Worm (Caenorhabditis elegans) whole organism, young adult: ENCODE data around the gene srx-5.

Experiments used
- B0035.1 ChIP-seq: sonication (generic microtip); optimal IDR thresholded peaks from 2 replicates; lab custom pipeline; 2016; ENCODE audit warnings: missing genetic modification characterization, mild to moderate bottlenecking, missing compliant biosample characterization, missing genotype, missing genetic modification reagents
- B0261.1 ChIP-seq: sonication (generic microtip); optimal IDR thresholded peaks from 2 replicates; lab custom pipeline; 2016; ENCODE audit warnings: mild to moderate bottlenecking, missing genetic modification characterization, moderate library complexity, missing compliant biosample characterization
- B0336.3 ChIP-seq: fragments of 200-800 bp; sonication (Bioruptor generic); IDR thresholded peaks from 2 replicates; pipeline ENCODE4 v1.3.6; 2022; ENCODE audit warnings: missing genetic modification characterization, missing compliant biosample characterization
- C06A6.2 ChIP-seq: fragments of 200-800 bp; sonication (Bioruptor generic); conservative IDR thresholded peaks from 2 replicates; pipeline ENCODE4 v1.3.6; 2022; ENCODE audit warnings: missing genetic modification characterization, missing compliant biosample characterization
- F10E7.11 ChIP-seq: sonication (generic microtip); optimal IDR thresholded peaks from 2 replicates; lab custom pipeline; 2017; ENCODE audit warnings: mild to moderate bottlenecking, missing genetic modification characterization, moderate library complexity, missing compliant biosample characterization
- F57A8.1 ChIP-seq: fragments of 200-800 bp; sonication (Bioruptor generic); optimal IDR thresholded peaks from 2 replicates; lab custom pipeline; 2018; ENCODE audit warnings: mild to moderate bottlenecking, missing genetic modification characterization, moderate library complexity, missing compliant biosample characterization
- F57C9.4 ChIP-seq: sonication (generic microtip); optimal IDR thresholded peaks from 2 replicates; lab custom pipeline; 2017; ENCODE audit warnings: mild to moderate bottlenecking, missing genetic modification characterization, missing compliant biosample characterization
- K11D2.4 ChIP-seq: fragments of 200-800 bp; sonication (Bioruptor generic); IDR thresholded peaks from 2 replicates; pipeline ENCODE4 v1.3.6; 2022; ENCODE audit warnings: missing genetic modification reagents, missing genetic modification characterization, missing compliant biosample characterization
- Y53F4B.3 ChIP-seq: fragments of 200-800 bp; sonication (Bioruptor generic); IDR thresholded peaks from 2 replicates; pipeline ENCODE4 v1.3.6; 2022; ENCODE audit warnings: missing genetic modification reagents, missing genetic modification characterization, missing compliant biosample characterization
- Y53G8AR.9 ChIP-seq: fragments of 200-800 bp; sonication (Bioruptor generic); conservative IDR thresholded peaks from 2 replicates; pipeline ENCODE4 v1.3.6; 2022; ENCODE audit warnings: missing genetic modification reagents, missing genetic modification characterization, missing compliant biosample characterization
- Y95B8A.8 ChIP-seq: fragments of 200-800 bp; sonication (Bioruptor generic); IDR thresholded peaks from 2 replicates; pipeline ENCODE4 v1.3.6; 2022; ENCODE audit warnings: missing genetic modification reagents, missing genetic modification characterization, missing compliant biosample characterization
- ZK185.1 ChIP-seq: sonication (generic microtip); optimal IDR thresholded peaks from 2 replicates; lab custom pipeline; 2016; ENCODE audit warnings: mild to moderate bottlenecking, missing genetic modification characterization, missing compliant biosample characterization; ENCODE audit not compliant: poor library complexity, severe bottlenecking
- aptf-3 ChIP-seq: fragments of 200-800 bp; sonication (Bioruptor generic); IDR thresholded peaks from 2 replicates; pipeline ENCODE4 v1.3.6; 2022; ENCODE audit warnings: missing genetic modification characterization, missing compliant biosample characterization
- athp-1 ChIP-seq: sonication (generic microtip); optimal IDR thresholded peaks from 2 replicates; lab custom pipeline; 2017; ENCODE audit warnings: mild to moderate bottlenecking, missing genetic modification characterization, missing compliant biosample characterization
- attf-3 ChIP-seq: fragments of 200-800 bp; sonication (Bioruptor generic); conservative IDR thresholded peaks from 2 replicates; pipeline ENCODE4 v1.3.6; 2022; ENCODE audit warnings: missing genetic modification reagents, missing genetic modification characterization, missing compliant biosample characterization
- attf-5 ChIP-seq: fragments of 200-800 bp; sonication (Bioruptor generic); optimal IDR thresholded peaks from 2 replicates; lab custom pipeline; 2018; ENCODE audit warnings: mild to moderate bottlenecking, missing genetic modification characterization, missing compliant biosample characterization
- attf-6 ChIP-seq: fragments of 200-800 bp; sonication (Bioruptor generic); IDR thresholded peaks from 2 replicates; pipeline ENCODE4 v1.3.6; 2022; ENCODE audit warnings: missing genetic modification reagents, missing genetic modification characterization, missing compliant biosample characterization
- cebp-1 ChIP-seq, 2 experiments: fragments of 200-800 bp in 1 of 2; sonication (Bioruptor generic) in 1 of 2; sonication (generic microtip) in 1 of 2; IDR thresholded peaks in 1 of 2; optimal IDR thresholded peaks in 1 of 2; 2 replicates each; pipeline versions ENCODE4 v1.3.6 to Lab custom; 2017 to 2022; ENCODE audit warnings: missing compliant biosample characterization in 2 of 2, missing genetic modification characterization in 2 of 2, mild to moderate bottlenecking in 1 of 2, missing genetic modification reagents in 1 of 2, moderate library complexity in 1 of 2
- chd-7 ChIP-seq: sonication (generic microtip); optimal IDR thresholded peaks from 2 replicates; lab custom pipeline; 2016; ENCODE audit warnings: mild to moderate bottlenecking, missing genetic modification characterization, moderate library complexity, missing compliant biosample characterization
- dox-1 ChIP-seq: fragments of 200-800 bp; sonication (Bioruptor generic); IDR thresholded peaks from 2 replicates; pipeline ENCODE4 v1.3.6; 2022; ENCODE audit warnings: missing genetic modification reagents, missing genetic modification characterization, missing compliant biosample characterization
- efl-1 ChIP-seq: fragments of 150-350 bp; optimal IDR thresholded peaks from 2 replicates; lab custom pipeline; 2014; ENCODE audit warnings: missing biosample characterization, missing genetic modification reagents, missing genetic modification characterization
- egl-18 ChIP-seq: fragments of 200-800 bp; sonication (Bioruptor generic); IDR thresholded peaks from 2 replicates; pipeline ENCODE4 v1.3.6; 2022; ENCODE audit warnings: missing genetic modification reagents, missing genetic modification characterization, missing compliant biosample characterization
- egl-44 ChIP-seq: fragments of 200-800 bp; sonication (Bioruptor generic); IDR thresholded peaks from 2 replicates; pipeline ENCODE4 v1.3.6; 2022; ENCODE audit warnings: missing genetic modification reagents, missing genetic modification characterization, missing compliant biosample characterization
- egrh-3 ChIP-seq: fragments of 200-800 bp; sonication (Bioruptor generic); IDR thresholded peaks from 2 replicates; pipeline ENCODE4 v1.3.6; 2022; ENCODE audit warnings: missing genetic modification reagents, missing genetic modification characterization, missing compliant biosample characterization
- fkh-3 ChIP-seq: sonication (generic microtip); optimal IDR thresholded peaks from 2 replicates; lab custom pipeline; 2016; ENCODE audit warnings: mild to moderate bottlenecking, missing genetic modification characterization, missing compliant biosample characterization
- hmg-1.2 ChIP-seq: fragments of 200-800 bp; sonication (Bioruptor generic); IDR thresholded peaks from 2 replicates; pipeline ENCODE4 v1.3.6; 2022; ENCODE audit warnings: missing genetic modification reagents, missing genetic modification characterization, missing compliant biosample characterization
- hmg-20 ChIP-seq: fragments of 200-800 bp; sonication (Bioruptor generic); IDR thresholded peaks from 2 replicates; pipeline ENCODE4 v1.3.6; 2022; ENCODE audit warnings: missing genetic modification reagents, missing genetic modification characterization, missing compliant biosample characterization
- hsf-1 ChIP-seq: fragments of 200-800 bp; sonication (Bioruptor generic); IDR thresholded peaks from 2 replicates; pipeline ENCODE4 v1.3.6; 2022; ENCODE audit warnings: missing genetic modification reagents, missing genetic modification characterization, missing compliant biosample characterization
- let-526 ChIP-seq: fragments of 200-800 bp; sonication (Bioruptor generic); IDR thresholded peaks from 2 replicates; pipeline ENCODE4 v1.3.6; 2022; ENCODE audit warnings: missing genetic modification reagents, missing genetic modification characterization, missing compliant biosample characterization
- lin-26 ChIP-seq: fragments of 200-800 bp; sonication (Bioruptor generic); IDR thresholded peaks from 2 replicates; pipeline ENCODE4 v1.3.6; 2022; ENCODE audit warnings: missing genetic modification reagents, missing genetic modification characterization, missing compliant biosample characterization
- lin-40 ChIP-seq: sonication (generic microtip); optimal IDR thresholded peaks from 2 replicates; lab custom pipeline; 2016; ENCODE audit warnings: missing genetic modification characterization, mild to moderate bottlenecking, missing compliant biosample characterization, missing genotype, missing genetic modification reagents
- lin-54 ChIP-seq: fragments of 200-800 bp; sonication (Bioruptor generic); optimal IDR thresholded peaks from 2 replicates; lab custom pipeline; 2018; ENCODE audit warnings: mild to moderate bottlenecking, missing genetic modification characterization, missing compliant biosample characterization
- lir-1 ChIP-seq: fragments of 200-800 bp; sonication (Bioruptor generic); conservative IDR thresholded peaks from 2 replicates; pipeline ENCODE4 v1.3.6; 2022; ENCODE audit warnings: missing genetic modification reagents, missing genetic modification characterization, missing compliant biosample characterization
- lsl-1 ChIP-seq: fragments of 200-800 bp; sonication (Bioruptor generic); optimal IDR thresholded peaks from 2 replicates; lab custom pipeline; 2018; ENCODE audit warnings: mild to moderate bottlenecking, missing genetic modification characterization, moderate library complexity, missing compliant biosample characterization
- madf-10 ChIP-seq: sonication (generic microtip); optimal IDR thresholded peaks from 2 replicates; lab custom pipeline; 2016; ENCODE audit warnings: mild to moderate bottlenecking, missing genetic modification characterization, missing compliant biosample characterization
- madf-3 ChIP-seq: fragments of 200-800 bp; sonication (Bioruptor generic); IDR thresholded peaks from 2 replicates; pipeline ENCODE4 v1.3.6; 2022; ENCODE audit warnings: missing genetic modification reagents, missing genetic modification characterization, missing compliant biosample characterization
- madf-6 ChIP-seq: fragments of 200-800 bp; sonication (Bioruptor generic); IDR thresholded peaks from 2 replicates; pipeline ENCODE4 v1.3.6; 2022; ENCODE audit warnings: missing genetic modification reagents, missing genetic modification characterization, missing compliant biosample characterization
- mes-4 ChIP-seq: sonication (generic microtip); optimal IDR thresholded peaks from 2 replicates; lab custom pipeline; 2016; ENCODE audit warnings: missing genotype, missing genetic modification characterization, missing compliant biosample characterization
- nfyb-1 ChIP-seq: fragments of 200-800 bp; sonication (Bioruptor generic); IDR thresholded peaks from 2 replicates; pipeline ENCODE4 v1.3.6; 2022; ENCODE audit warnings: missing genetic modification reagents, missing genetic modification characterization, missing compliant biosample characterization
- nhr-80 ChIP-seq: sonication (generic microtip); optimal IDR thresholded peaks from 2 replicates; lab custom pipeline; 2016; ENCODE audit warnings: missing genetic modification characterization, missing compliant biosample characterization
- repo-1 ChIP-seq: sonication (generic microtip); optimal IDR thresholded peaks from 2 replicates; lab custom pipeline; 2017; ENCODE audit warnings: mild to moderate bottlenecking, missing genetic modification characterization, missing compliant biosample characterization
- snpc-4 ChIP-seq, 5 experiments: fragments of 150-350 bp in 1 of 5; sonication (generic microtip) in 4 of 5; optimal IDR thresholded peaks; 2 replicates each; lab custom pipeline; 2014 to 2018; ENCODE audit warnings: missing genetic modification characterization in 5 of 5, missing biosample characterization in 3 of 5, antibody characterized with exemption in 2 of 5, mild to moderate bottlenecking in 2 of 5, missing compliant biosample characterization in 2 of 5, missing genotype in 2 of 5, moderate library complexity in 2 of 5, missing genetic modification reagents in 1 of 5
- somi-1 ChIP-seq: fragments of 200-800 bp; sonication (Bioruptor generic); optimal IDR thresholded peaks from 2 replicates; lab custom pipeline; 2018; ENCODE audit warnings: mild to moderate bottlenecking, missing genetic modification characterization, missing compliant biosample characterization
- tbp1 ChIP-seq: fragments of 200-800 bp; sonication (Bioruptor generic); optimal IDR thresholded peaks from 2 replicates; lab custom pipeline; 2018; ENCODE audit warnings: mild to moderate bottlenecking, missing genetic modification characterization, missing compliant biosample characterization
- tlf-1 ChIP-seq: fragments of 200-800 bp; sonication (Bioruptor generic); optimal IDR thresholded peaks from 2 replicates; lab custom pipeline; 2018; ENCODE audit warnings: mild to moderate bottlenecking, missing genetic modification characterization, missing compliant biosample characterization
- ztf-22 ChIP-seq: fragments of 200-800 bp; sonication (Bioruptor generic); optimal IDR thresholded peaks from 2 replicates; lab custom pipeline; 2018; ENCODE audit warnings: mild to moderate bottlenecking, missing genetic modification characterization, moderate library complexity, missing compliant biosample characterization
- ztf-25 ChIP-seq: fragments of 200-800 bp; sonication (Bioruptor generic); IDR thresholded peaks from 2 replicates; pipeline ENCODE4 v1.3.6; 2022; ENCODE audit warnings: missing genetic modification reagents, missing genetic modification characterization, missing compliant biosample characterization
- ztf-26 ChIP-seq: sonication (generic microtip); optimal IDR thresholded peaks from 2 replicates; lab custom pipeline; 2017; ENCODE audit warnings: missing genetic modification characterization, missing compliant biosample characterization

srx-5 gene

ce11 chrV:730216-730615 is 30.3 kb downstream of the srx-5 start:
- TF ChIP-seq cebp-1 (GFP tag; IDR thresholded peaks at IDR 0.05; lab: Robert Waterston, UW): peak; percentile 37; the same call in 1 of the 2 replicates
- peak; percentile 71 for TF ChIP-seq cebp-1 (tag; optimal IDR thresholded peaks at IDR 0.05; lab: Kevin White, UChicago)
- TF ChIP-seq mes-4 (tag; lab: Kevin White, UChicago): no peak
- TF ChIP-seq nhr-80: peak; percentile 54
- TF ChIP-seq lsl-1 (GFP tag; lab: Kevin White, UChicago): no peak
- no peak; the same call in 1 of the 2 replicates for TF ChIP-seq C06A6.2 (GFP tag; lab: Robert Waterston, UW)
- peak; percentile 46 for TF ChIP-seq tlf-1
- TF ChIP-seq hmg-20 (GFP tag; lab: Robert Waterston, UW): no peak
- TF ChIP-seq ztf-26 (tag; lab: Kevin White, UChicago): peak; percentile 20
- TF ChIP-seq hmg-1.2: peak; percentile 27; the same call in 1 of the 2 replicates
- peak; percentile 68; the same call in 1 of the 2 replicates for TF ChIP-seq Y53G8AR.9 (GFP tag; lab: Robert Waterston, UW)
- TF ChIP-seq egrh-3 (GFP tag; lab: Robert Waterston, UW): no peak
- no peak for TF ChIP-seq Y53F4B.3 (GFP tag; lab: Robert Waterston, UW)
- peak; percentile 51 for TF ChIP-seq tbp1
- TF ChIP-seq chd-7 (tag; lab: Kevin White, UChicago): peak; percentile 66
- TF ChIP-seq lin-54 (GFP tag; lab: Kevin White, UChicago): peak; percentile 11
- no peak for TF ChIP-seq attf-6 (GFP tag; lab: Robert Waterston, UW)
- no peak for TF ChIP-seq snpc-4 (GFP tag; optimal IDR thresholded peaks at IDR 0.05; lab: Kevin White, UChicago)
- no peak for TF ChIP-seq snpc-4 (tag; optimal IDR thresholded peaks at IDR 0.05; lab: Kevin White, UChicago)
- 0 out of 2 replicates have a peak, but pooled peaks have one; percentile 24 for TF ChIP-seq lin-26 (GFP tag; lab: Robert Waterston, UW)
- TF ChIP-seq attf-5: peak; percentile 38
- peak; percentile 25 for TF ChIP-seq somi-1 (GFP tag; lab: Kevin White, UChicago)
- 0 out of 2 replicates have a peak, but pooled peaks have one; percentile 36 for TF ChIP-seq Y95B8A.8 (GFP tag; lab: Robert Waterston, UW)
- TF ChIP-seq madf-6: no peak
- peak; percentile 81 for TF ChIP-seq nfyb-1 (GFP tag; lab: Robert Waterston, UW)
- peak; percentile 25 for TF ChIP-seq ZK185.1 (tag; lab: Kevin White, UChicago)
- no peak for TF ChIP-seq F57A8.1
- TF ChIP-seq let-526 (GFP tag; lab: Robert Waterston, UW): peak; percentile 27
- TF ChIP-seq ztf-22 (GFP tag; lab: Kevin White, UChicago): peak; percentile 39
- TF ChIP-seq madf-3 (GFP tag; lab: Robert Waterston, UW): 0 out of 2 replicates have a peak, but pooled peaks have one; percentile 47
- TF ChIP-seq F57C9.4: no peak
- peak; percentile 47 for TF ChIP-seq lin-40 (tag; lab: Kevin White, UChicago)
- TF ChIP-seq K11D2.4 (GFP tag; lab: Robert Waterston, UW): peak; percentile 45; the same call in 1 of the 2 replicates
- TF ChIP-seq repo-1 (tag; lab: Kevin White, UChicago): peak; percentile 56
- peak; percentile 42; the same call in 1 of the 2 replicates for TF ChIP-seq dox-1 (GFP tag; lab: Robert Waterston, UW)
- TF ChIP-seq efl-1 (GFP tag; lab: Kevin White, UChicago): no peak
- TF ChIP-seq aptf-3 (GFP tag; lab: Robert Waterston, UW): no peak
- 0 out of 2 replicates have a peak, but pooled peaks have one; percentile 55 for TF ChIP-seq egl-44 (GFP tag; lab: Robert Waterston, UW)

- peak; percentile 64; the same call in 1 of the 2 replicates for TF ChIP-seq madf-3 (GFP tag; lab: Robert Waterston, UW)
- TF ChIP-seq lir-1 (GFP tag; lab: Robert Waterston, UW): peak; percentile 73
- TF ChIP-seq B0336.3 (GFP tag; lab: Robert Waterston, UW): peak; percentile 96
- no peak for TF ChIP-seq attf-3 (GFP tag; lab: Robert Waterston, UW)
- TF ChIP-seq B0261.1: no peak
- no peak for TF ChIP-seq F57C9.4
- peak; percentile 79 for TF ChIP-seq madf-10 (tag; lab: Kevin White, UChicago)
- TF ChIP-seq hsf-1 (GFP tag; lab: Robert Waterston, UW): no peak
- TF ChIP-seq B0035.1 (tag; lab: Kevin White, UChicago): peak; percentile 32
- no peak for TF ChIP-seq egl-18 (GFP tag; lab: Robert Waterston, UW)
- TF ChIP-seq F10E7.11: no peak
- peak; percentile 83 for TF ChIP-seq ztf-26 (tag; lab: Kevin White, UChicago)
- TF ChIP-seq ztf-25 (GFP tag; lab: Robert Waterston, UW): no peak
- no peak for TF ChIP-seq fkh-3 (tag; lab: Kevin White, UChicago)
- TF ChIP-seq athp-1 (tag; lab: Kevin White, UChicago): peak; percentile 18
Measured at ce11 chrV:731330-731729, 31.5 kb downstream of the srx-5 start.
